Worm (Caenorhabditis elegans) whole organism, L1 larva: ENCODE measurements around the gene try-4.

Experiments
- ama-1 ChIP-seq: fragments of 150-350 bp; optimal IDR thresholded peaks from 2 replicates; lab custom pipeline; 2014
- ceh-82 ChIP-seq, 3 experiments: fragments of 150-350 bp in 1 of 3; sonication (generic microtip) in 2 of 3; optimal IDR thresholded peaks; 2 replicates each; lab custom pipeline; 2014 to 2017; ENCODE audit warnings: missing biosample characterization in 3 of 3, missing genetic modification characterization in 3 of 3
- elt-2 ChIP-seq: sonication (generic microtip); optimal IDR thresholded peaks from 2 replicates; lab custom pipeline; 2016; ENCODE audit warnings: missing genetic modification characterization, mild to moderate bottlenecking, inconsistent platforms, missing compliant biosample characterization, missing genetic modification reagents
- mdl-1 ChIP-seq, 2 experiments: fragments of 150-350 bp; optimal IDR thresholded peaks; 2 replicates each; lab custom pipeline; 2014 to 2017; ENCODE audit warnings: missing biosample characterization in 2 of 2, missing genetic modification characterization in 2 of 2, inconsistent platforms in 1 of 2
- nhr-19 ChIP-seq: fragments of 200-800 bp; sonication (Bioruptor generic); conservative IDR thresholded peaks from 2 replicates; pipeline ENCODE4 v1.3.6; 2022; ENCODE audit warnings: missing genetic modification characterization, missing compliant biosample characterization
- unc-130 ChIP-seq: fragments of 150-350 bp; optimal IDR thresholded peaks from 2 replicates; lab custom pipeline; 2017; ENCODE audit warnings: missing biosample characterization, missing genetic modification characterization, inconsistent platforms
- unc-62 ChIP-seq: fragments of 150-350 bp; optimal IDR thresholded peaks from 2 replicates; lab custom pipeline; 2014; ENCODE audit warnings: missing biosample characterization, missing genetic modification reagents, missing genetic modification characterization

ce11 chrV:20904094-20904268 lies 43.0 kb upstream of the try-4 start, which contains the start of gene acs-12:
- TF ChIP-seq ceh-82 (tag; optimal IDR thresholded peaks at IDR 0.05; lab: Kevin White, UChicago): no peak
- no peak for TF ChIP-seq mdl-1 (tag; optimal IDR thresholded peaks at IDR 0.05; lab: Kevin White, UChicago)
- no peak for TF ChIP-seq nhr-19
- no peak for TF ChIP-seq elt-2 (tag; lab: Kevin White, UChicago)
- no peak for TF ChIP-seq unc-130
- no peak for TF ChIP-seq ama-1 (lab: Kevin White, UChicago)
- no peak for TF ChIP-seq unc-62 (GFP tag; lab: Kevin White, UChicago)
